Fruit fly (Drosophila melanogaster) whole organism, embryonic: ENCODE results near the gene Aasdh.

Source experiments
- CG10462 ChIP-seq: fragments of 200-800 bp; sonication (Bioruptor generic); optimal IDR thresholded peaks from 2 replicates; lab custom pipeline; 2016; ENCODE audit warnings: missing biosample characterization, missing genetic modification characterization
- CG10565 ChIP-seq: fragments of 200-800 bp; sonication (Bioruptor generic); optimal IDR thresholded peaks from 3 replicates; lab custom pipeline; 2016; ENCODE audit warnings: missing biosample characterization, mild to moderate bottlenecking, missing genetic modification characterization
- CG11085 ChIP-seq: fragments of 200-800 bp; sonication (Bioruptor generic); IDR thresholded peaks from 2 replicates; pipeline ENCODE4 v1.3.6; 2022; ENCODE audit warnings: missing biosample characterization, missing genetic modification characterization
- CG11696 ChIP-seq: fragments of 200-800 bp; sonication (Bioruptor generic); IDR thresholded peaks from 2 replicates; pipeline ENCODE4 v1.3.6; 2022; ENCODE audit warnings: missing biosample characterization, missing genetic modification characterization
- CG13424 ChIP-seq: fragments of 200-800 bp; sonication (Bioruptor generic); optimal IDR thresholded peaks from 2 replicates; lab custom pipeline; 2019; ENCODE audit warnings: missing biosample characterization, mild to moderate bottlenecking, missing genetic modification characterization, moderate library complexity
- CG15479 ChIP-seq: fragments of 200-800 bp; sonication (Bioruptor generic); optimal IDR thresholded peaks from 3 replicates; lab custom pipeline; 2019; ENCODE audit warnings: missing biosample characterization, mild to moderate bottlenecking, missing genetic modification characterization, moderate library complexity
- CG15514 ChIP-seq: fragments of 200-800 bp; sonication (Bioruptor generic); optimal IDR thresholded peaks from 3 replicates; lab custom pipeline; 2017; ENCODE audit warnings: missing biosample characterization, missing genetic modification characterization, mild to moderate bottlenecking, moderate library complexity, missing genetic modification reagents
- CG15601 ChIP-seq: fragments of 200-800 bp; sonication (Bioruptor generic); optimal IDR thresholded peaks from 3 replicates; lab custom pipeline; 2019; ENCODE audit warnings: missing biosample characterization, mild to moderate bottlenecking, missing genetic modification characterization, moderate library complexity
- CG16779 ChIP-seq: fragments of 200-800 bp; sonication (Bioruptor generic); IDR thresholded peaks from 2 replicates; pipeline ENCODE4 v1.3.6; 2022; ENCODE audit warnings: missing biosample characterization, missing genetic modification characterization
- CG1832 ChIP-seq: fragments of 200-800 bp; sonication (Bioruptor generic); optimal IDR thresholded peaks from 2 replicates; lab custom pipeline; 2017; ENCODE audit warnings: missing biosample characterization, mild to moderate bottlenecking, missing genetic modification characterization, inconsistent platforms
- CG2116 ChIP-seq: fragments of 200-800 bp; sonication (Bioruptor generic); optimal IDR thresholded peaks from 3 replicates; lab custom pipeline; 2018; ENCODE audit warnings: missing biosample characterization, mild to moderate bottlenecking, missing genetic modification characterization
- CG2678 ChIP-seq: fragments of 200-800 bp; sonication (Bioruptor generic); optimal IDR thresholded peaks from 3 replicates; lab custom pipeline; 2019; ENCODE audit warnings: missing biosample characterization, mild to moderate bottlenecking, missing genetic modification characterization, moderate library complexity
- CG2875 ChIP-seq: fragments of 200-800 bp; sonication (Bioruptor generic); optimal IDR thresholded peaks from 2 replicates; lab custom pipeline; 2017; ENCODE audit warnings: missing biosample characterization, mild to moderate bottlenecking, missing genetic modification characterization, missing genetic modification reagents
- CG32532 ChIP-seq: fragments of 200-800 bp; sonication (Bioruptor generic); IDR thresholded peaks from 2 replicates; pipeline ENCODE4 v1.3.6; 2022; ENCODE audit warnings: missing biosample characterization, missing genetic modification characterization
- CG32767 ChIP-seq: fragments of 200-800 bp; sonication (Bioruptor generic); IDR thresholded peaks from 2 replicates; pipeline ENCODE4 v1.3.6; 2022; ENCODE audit warnings: missing biosample characterization, missing genetic modification characterization
- CG4360 ChIP-seq: fragments of 200-800 bp; sonication (Bioruptor generic); IDR thresholded peaks from 2 replicates; pipeline ENCODE4 v1.3.6; 2022; ENCODE audit warnings: missing biosample characterization, missing genetic modification characterization
- CG6813 ChIP-seq: fragments of 200-800 bp; sonication (Bioruptor generic); optimal IDR thresholded peaks from 2 replicates; lab custom pipeline; 2017; ENCODE audit warnings: missing biosample characterization, missing genetic modification characterization, mild to moderate bottlenecking, moderate library complexity, missing genetic modification reagents
- D ChIP-seq, 2 experiments: fragments of 200-800 bp in 1 of 2; fragments of >200 bp in 1 of 2; sonication (Bioruptor generic) in 1 of 2; optimal IDR thresholded peaks; 2 replicates in 1 of 2; 3 replicates in 1 of 2; lab custom pipeline; 2017; ENCODE audit warnings: mild to moderate bottlenecking in 1 of 2, missing biosample characterization in 1 of 2, missing genetic modification characterization in 1 of 2, missing genetic modification reagents in 1 of 2
- Deaf1 ChIP-seq: fragments of 200-800 bp; optimal IDR thresholded peaks from 3 replicates; lab custom pipeline; 2019; ENCODE audit warnings: missing biosample characterization, mild to moderate bottlenecking, missing genetic modification characterization, moderate library complexity
- H15 ChIP-seq: fragments of 200-800 bp; sonication (Bioruptor generic); IDR thresholded peaks from 3 replicates; pipeline ENCODE4 v1.3.6; 2022; ENCODE audit warnings: missing biosample characterization, missing genetic modification characterization
- HLH4C ChIP-seq: fragments of 200-800 bp; sonication (Bioruptor generic); IDR thresholded peaks from 3 replicates; pipeline ENCODE4 v1.3.6; 2022; ENCODE audit warnings: missing biosample characterization, missing genetic modification characterization; ENCODE audit not compliant: partially characterized antibody
- HLH54F ChIP-seq: fragments of 200-800 bp; sonication (Bioruptor generic); optimal IDR thresholded peaks from 3 replicates; lab custom pipeline; 2016; ENCODE audit warnings: missing biosample characterization, missing genetic modification characterization
- Jarid2 ChIP-seq: fragments of 200-800 bp; sonication (Bioruptor generic); optimal IDR thresholded peaks from 3 replicates; lab custom pipeline; 2017; ENCODE audit warnings: mild to moderate bottlenecking, missing biosample characterization, missing genetic modification reagents, missing genetic modification characterization
- Lhr ChIP-seq: fragments of 200-800 bp; sonication (Bioruptor generic); optimal IDR thresholded peaks from 3 replicates; lab custom pipeline; 2017; ENCODE audit warnings: mild to moderate bottlenecking, missing biosample characterization, missing genetic modification reagents, missing genetic modification characterization
- Opbp ChIP-seq: fragments of 200-800 bp; sonication (Bioruptor generic); IDR thresholded peaks from 3 replicates; pipeline ENCODE4 v1.3.6; 2022; ENCODE audit warnings: missing biosample characterization, missing genetic modification characterization; ENCODE audit not compliant: partially characterized antibody
- Six4 ChIP-seq: fragments of 200-800 bp; sonication (Bioruptor generic); optimal IDR thresholded peaks from 2 replicates; lab custom pipeline; 2016; ENCODE audit warnings: missing biosample characterization, missing genetic modification characterization
- Spps ChIP-seq: fragments of 200-800 bp; sonication (Bioruptor generic); optimal IDR thresholded peaks from 2 replicates; lab custom pipeline; 2018; ENCODE audit warnings: missing biosample characterization, mild to moderate bottlenecking, missing genetic modification characterization
- ab ChIP-seq: fragments of 200-800 bp; sonication (Bioruptor generic); optimal IDR thresholded peaks from 2 replicates; lab custom pipeline; 2016; ENCODE audit warnings: missing biosample characterization, missing genetic modification characterization
- al ChIP-seq: fragments of 200-800 bp; sonication (Bioruptor generic); IDR thresholded peaks from 2 replicates; pipeline ENCODE4 v1.3.6; 2022; ENCODE audit warnings: missing biosample characterization, missing genetic modification characterization
- ase ChIP-seq: fragments of 200-800 bp; sonication (Bioruptor generic); IDR thresholded peaks from 3 replicates; pipeline ENCODE4 v1.3.6; 2022; ENCODE audit warnings: missing biosample characterization, missing genetic modification characterization
- ato ChIP-seq: fragments of 200-800 bp; sonication (Bioruptor generic); IDR thresholded peaks from 2 replicates; pipeline ENCODE4 v1.3.6; 2022; ENCODE audit warnings: missing biosample characterization, missing genetic modification characterization; ENCODE audit not compliant: partially characterized antibody
- bsh ChIP-seq, 2 experiments: fragments of 200-800 bp; sonication (Bioruptor generic); optimal IDR thresholded peaks; 2 replicates each; lab custom pipeline; 2017 to 2018; ENCODE audit warnings: mild to moderate bottlenecking in 2 of 2, missing biosample characterization in 2 of 2, missing genetic modification characterization in 2 of 2, moderate library complexity in 1 of 2
- chm ChIP-seq: fragments of 200-800 bp; sonication (Bioruptor generic); IDR thresholded peaks from 2 replicates; pipeline ENCODE4 v1.3.6; 2022; ENCODE audit warnings: missing biosample characterization, missing genetic modification characterization
- dysf ChIP-seq: fragments of 200-800 bp; sonication (Bioruptor generic); IDR thresholded peaks from 3 replicates; pipeline ENCODE4 v1.3.6; 2022; ENCODE audit warnings: missing biosample characterization, missing genetic modification characterization
- gce ChIP-seq: fragments of 200-800 bp; sonication (Bioruptor generic); IDR thresholded peaks from 3 replicates; pipeline ENCODE4 v1.3.6; 2022; ENCODE audit warnings: missing biosample characterization, missing genetic modification characterization
- gcm ChIP-seq: fragments of 200-800 bp; sonication (Bioruptor generic); optimal IDR thresholded peaks from 2 replicates; lab custom pipeline; 2019; ENCODE audit warnings: missing biosample characterization, mild to moderate bottlenecking, missing genetic modification characterization, moderate library complexity
- gcm2 ChIP-seq: fragments of 200-800 bp; sonication (Bioruptor generic); optimal IDR thresholded peaks from 2 replicates; lab custom pipeline; 2016; ENCODE audit warnings: missing biosample characterization, missing genetic modification characterization
- her ChIP-seq: fragments of 200-800 bp; sonication (Bioruptor generic); optimal IDR thresholded peaks from 2 replicates; lab custom pipeline; 2016; ENCODE audit warnings: missing biosample characterization, missing genetic modification characterization
- kni ChIP-seq: fragments of 200-800 bp; sonication (Bioruptor generic); optimal IDR thresholded peaks from 3 replicates; lab custom pipeline; 2017; ENCODE audit warnings: mild to moderate bottlenecking, missing biosample characterization, missing genetic modification reagents, missing genetic modification characterization
- mld ChIP-seq: fragments of 200-800 bp; sonication (Bioruptor generic); IDR thresholded peaks from 3 replicates; pipeline ENCODE4 v1.3.6; 2022; ENCODE audit warnings: missing biosample characterization, missing genetic modification characterization; ENCODE audit not compliant: partially characterized antibody
- pan ChIP-seq, 4 experiments: fragments of >200 bp in 3 of 4; fragments of 200-800 bp in 1 of 4; sonication (Bioruptor generic) in 1 of 4; optimal IDR thresholded peaks in 3 of 4; IDR thresholded peaks in 1 of 4; 2 replicates each; pipeline versions ENCODE4 v1.3.6 to Lab custom; 2017 to 2022; ENCODE audit warnings: missing biosample characterization in 2 of 4, missing genetic modification characterization in 2 of 4, mixed read lengths in 1 of 4
- pros ChIP-seq: fragments of 200-800 bp; sonication (Bioruptor generic); optimal IDR thresholded peaks from 3 replicates; lab custom pipeline; 2019; ENCODE audit warnings: missing biosample characterization, mild to moderate bottlenecking, missing genetic modification characterization, moderate library complexity
- psq ChIP-seq: fragments of 200-800 bp; sonication (Bioruptor generic); optimal IDR thresholded peaks from 2 replicates; lab custom pipeline; 2017; ENCODE audit warnings: missing biosample characterization, missing genetic modification characterization
- twi ChIP-seq: fragments of 200-800 bp; optimal IDR thresholded peaks from 2 replicates; lab custom pipeline; 2019; ENCODE audit warnings: missing biosample characterization, mild to moderate bottlenecking, missing genetic modification characterization, moderate library complexity
- unc-4 ChIP-seq: fragments of 200-800 bp; sonication (Bioruptor generic); IDR thresholded peaks from 2 replicates; pipeline ENCODE4 v1.3.6; 2022; ENCODE audit warnings: missing biosample characterization, missing genetic modification characterization; ENCODE audit not compliant: partially characterized antibody
- wek ChIP-seq: fragments of 200-800 bp; sonication (Bioruptor generic); optimal IDR thresholded peaks from 3 replicates; lab custom pipeline; 2018; ENCODE audit warnings: missing biosample characterization, mild to moderate bottlenecking, missing genetic modification characterization, moderate library complexity
- zen ChIP-seq: fragments of 200-800 bp; sonication (Bioruptor generic); optimal IDR thresholded peaks from 3 replicates; lab custom pipeline; 2018; ENCODE audit warnings: missing biosample characterization, mild to moderate bottlenecking, missing genetic modification characterization, moderate library complexity

Gene Aasdh

dm6 chr2L:8478379-8478778, 29.0 kb upstream of the Aasdh start (continued):
- peak; percentile 15 for TF ChIP-seq D (optimal IDR thresholded peaks at IDR 0.05; lab: Kevin White, UChicago)
- TF ChIP-seq D (GFP tag; optimal IDR thresholded peaks at IDR 0.05; lab: Kevin White, UChicago), result no peak
- TF ChIP-seq CG4360, result 0 out of 2 replicates have a peak, but pooled peaks have one; percentile 15
- TF ChIP-seq CG15479, result peak; percentile 69
- 0 out of 3 replicates have a peak, but pooled peaks have one; percentile 45 for TF ChIP-seq mld
- TF ChIP-seq Deaf1, result peak; percentile 24
- peak; percentile 55 for TF ChIP-seq Jarid2
- peak; percentile 1 for TF ChIP-seq CG1832 (GFP tag; lab: Kevin White, UChicago)
- TF ChIP-seq kni (GFP tag; lab: Kevin White, UChicago), result peak; percentile 75
- TF ChIP-seq Spps (tag; lab: Kevin White, UChicago), result no peak
- TF ChIP-seq unc-4 (GFP tag; lab: Robert Waterston, UW), result no peak
- no peak for TF ChIP-seq H15 (GFP tag; lab: Robert Waterston, UW)
- no peak for TF ChIP-seq bsh (GFP tag; optimal IDR thresholded peaks at IDR 0.05; lab: Kevin White, UChicago)
- TF ChIP-seq pros (GFP tag; lab: Kevin White, UChicago), result peak; percentile 71
- TF ChIP-seq CG16779 (GFP tag; lab: Robert Waterston, UW), result no peak
- TF ChIP-seq chm, result peak; percentile 46
- TF ChIP-seq CG32532 (GFP tag; lab: Robert Waterston, UW), result peak; percentile 21; the same call in 1 of the 2 replicates
- TF ChIP-seq zen (tag; lab: Kevin White, UChicago), result peak; percentile 42
- TF ChIP-seq, all 482 proteins: peak for 31

DNA sequence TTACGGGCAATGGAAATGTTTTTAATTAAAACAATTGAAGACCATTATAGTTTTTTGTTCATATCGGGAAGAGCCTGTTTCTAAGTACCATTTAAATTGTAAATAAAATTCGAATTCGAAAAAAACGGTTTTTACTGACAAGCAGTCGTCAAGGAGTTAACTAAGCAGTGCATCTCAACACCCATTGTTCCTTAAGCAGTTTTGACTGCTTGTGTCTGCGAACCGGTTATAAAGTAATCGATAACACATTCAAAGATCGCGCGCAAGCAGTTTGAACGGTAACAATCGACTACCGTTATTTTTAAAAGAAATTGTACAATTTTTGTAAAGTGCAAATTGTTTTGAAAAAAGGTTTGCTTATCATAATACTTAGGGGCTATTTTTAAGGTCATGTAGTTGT, 28.6 kb upstream of the Aasdh start:
- TF ChIP-seq CG32767 (GFP tag; lab: Robert Waterston, UW) (no peak), chm (no peak), Jarid2 (no peak), CG2875 (GFP tag; lab: Kevin White, UChicago) (no peak), ase (GFP tag; lab: Robert Waterston, UW) (no peak), Deaf1 (no peak), ato (0 out of 2 replicates have a peak, but pooled peaks have one; percentile 29), gcm2 (GFP tag; lab: Kevin White, UChicago) (no peak), CG2678 (tag; lab: Kevin White, UChicago) (no peak), CG15514 (GFP tag; lab: Kevin White, UChicago) (peak; percentile 22), dysf (GFP tag; lab: Robert Waterston, UW) (no peak), wek (GFP tag; lab: Kevin White, UChicago) (no peak), CG10565 (no peak), Six4 (no peak), bsh (GFP tag; optimal IDR thresholded peaks at IDR 0.05; lab: Kevin White, UChicago) (no peak), psq (GFP tag; lab: Kevin White, UChicago) (no peak), gce (GFP tag; lab: Robert Waterston, UW) (no peak), CG2116 (peak; percentile 53), CG6813 (GFP tag; lab: Kevin White, UChicago) (no peak), HLH4C (peak; percentile 49; the same call in 1 of the 3 replicates), CG13424 (tag; lab: Kevin White, UChicago) (no peak), CG15601 (tag; lab: Kevin White, UChicago) (peak; percentile 20), Lhr (GFP tag; lab: Kevin White, UChicago) (peak; percentile 87), H15 (GFP tag; lab: Robert Waterston, UW) (no peak), pan (optimal IDR thresholded peaks at IDR 0.05; lab: Kevin White, UChicago) (no peak), pan (GFP tag; optimal IDR thresholded peaks at IDR 0.05 in 1 of 2, IDR thresholded peaks at IDR 0.05 in 1 of 2) (no peak), HLH54F (peak; percentile 1), Opbp (GFP tag; lab: Robert Waterston, UW) (peak; percentile 72; the same call in 2 of the 3 replicates), her (GFP tag; lab: Kevin White, UChicago) (no peak), twi (no peak), CG11085 (GFP tag; lab: Robert Waterston, UW) (no peak), al (GFP tag; lab: Robert Waterston, UW) (no peak), CG11696 (GFP tag; lab: Robert Waterston, UW) (no peak), gcm (no peak), ab (GFP tag; lab: Kevin White, UChicago) (no peak), CG10462 (GFP tag; lab: Kevin White, UChicago) (no peak)
